Worm (Caenorhabditis elegans) whole organism, L2 larva: ENCODE measurements around the gene F47B10.6.

Experiments
- F13H6.1 ChIP-seq: sonication (generic microtip); optimal IDR thresholded peaks from 2 replicates; lab custom pipeline; 2016; ENCODE audit warnings: missing genetic modification characterization, missing compliant biosample characterization
- ZK546.5 ChIP-seq: sonication (generic microtip); optimal IDR thresholded peaks from 2 replicates; lab custom pipeline; 2017; ENCODE audit warnings: missing biosample characterization, missing genetic modification characterization
- ceh-16 ChIP-seq: fragments of 150-350 bp; optimal IDR thresholded peaks from 2 replicates; lab custom pipeline; 2014; ENCODE audit warnings: missing biosample characterization, missing genetic modification characterization
- ceh-82 ChIP-seq: fragments of 150-350 bp; optimal IDR thresholded peaks from 2 replicates; lab custom pipeline; 2014; ENCODE audit warnings: missing biosample characterization, missing genetic modification characterization
- lin-13 ChIP-seq: fragments of 150-350 bp; optimal IDR thresholded peaks from 2 replicates; lab custom pipeline; 2014; ENCODE audit warnings: missing biosample characterization, missing genetic modification reagents, missing genetic modification characterization
- lsy-2 ChIP-seq, 2 experiments: fragments of 150-350 bp in 1 of 2; sonication (generic microtip) in 1 of 2; optimal IDR thresholded peaks; 2 replicates each; lab custom pipeline; 2014 to 2017; ENCODE audit warnings: missing biosample characterization in 2 of 2, missing genetic modification characterization in 2 of 2
- mab-5 ChIP-seq: fragments of 150-350 bp; optimal IDR thresholded peaks from 2 replicates; lab custom pipeline; 2014; ENCODE audit warnings: missing biosample characterization, missing genetic modification characterization
- mdl-1 ChIP-seq, 2 experiments: fragments of 150-350 bp in 1 of 2; sonication (generic microtip) in 1 of 2; optimal IDR thresholded peaks; 2 replicates each; lab custom pipeline; 2017; ENCODE audit warnings: missing biosample characterization in 2 of 2, missing genetic modification characterization in 2 of 2
- nhr-21 ChIP-seq: fragments of 150-350 bp; optimal IDR thresholded peaks from 2 replicates; lab custom pipeline; 2014; ENCODE audit warnings: missing biosample characterization, missing genetic modification characterization
- nhr-237 ChIP-seq: fragments of 150-350 bp; optimal IDR thresholded peaks from 2 replicates; lab custom pipeline; 2014; ENCODE audit warnings: missing biosample characterization, missing genetic modification characterization
- nhr-77 ChIP-seq: fragments of 150-350 bp; optimal IDR thresholded peaks from 2 replicates; lab custom pipeline; 2014; ENCODE audit warnings: missing biosample characterization, missing genetic modification characterization
- unc-39 ChIP-seq: fragments of 150-350 bp; optimal IDR thresholded peaks from 2 replicates; lab custom pipeline; 2014; ENCODE audit warnings: missing biosample characterization, missing genetic modification characterization
- unc-62 ChIP-seq: fragments of 150-350 bp; optimal IDR thresholded peaks from 2 replicates; lab custom pipeline; 2014; ENCODE audit warnings: missing biosample characterization, missing genetic modification reagents, missing genetic modification characterization

- TF ChIP-seq mdl-1 (tag; optimal IDR thresholded peaks at IDR 0.05; lab: Kevin White, UChicago) (no peak), lin-13 (no peak), F13H6.1 (tag; lab: Kevin White, UChicago) (no peak), ZK546.5 (no peak), nhr-21 (tag; lab: Kevin White, UChicago) (no peak), nhr-77 (tag; lab: Kevin White, UChicago) (no peak), lsy-2 (tag; optimal IDR thresholded peaks at IDR 0.05; lab: Kevin White, UChicago) (no peak), ceh-16 (no peak), unc-39 (tag; lab: Kevin White, UChicago) (no peak), mab-5 (no peak), unc-62 (GFP tag; lab: Kevin White, UChicago) (no peak), nhr-237 (tag; lab: Kevin White, UChicago) (no peak), ceh-82 (no peak)
Measured at ce11 chrX:10890456-10890855, 2.2 kb downstream of the F47B10.6 start, which contains the start of gene F47B10.5.
